Fruit fly (Drosophila melanogaster): ENCODE measurements around the gene dy.

Gene dy

dm6 chrX:11788187-11788870, 9.7 kb upstream of the dy start (continued):
- TF ChIP-seq eve (GFP tag; optimal IDR thresholded peaks at IDR 0.05) (peak in 1 of 2 experiments; percentile 71), Doc2 (GFP tag; IDR thresholded peaks at IDR 0.05) (0 out of 2 replicates have a peak, but pooled peaks have one; percentile 24), CG12299 (tag; optimal IDR thresholded peaks at IDR 0.05) (no peak), sqz (GFP tag; optimal IDR thresholded peaks at IDR 0.05) (no peak), CG10979 (tag; optimal IDR thresholded peaks at IDR 0.05) (peak; percentile 61), CG31441 (GFP tag; IDR thresholded peaks at IDR 0.05) (peak; percentile 78), CG8478 (optimal IDR thresholded peaks at IDR 0.05) (no peak), CG14667 (GFP tag; IDR thresholded peaks at IDR 0.05) (peak; percentile 64), seq (GFP tag; IDR thresholded peaks at IDR 0.05) (peak; percentile 63; the same call in 1 of the 2 replicates), Trl (optimal IDR thresholded peaks at IDR 0.05) (no peak), Trl (GFP tag; optimal IDR thresholded peaks at IDR 0.05) (peak; percentile 48), HLH54F (GFP tag; optimal IDR thresholded peaks at IDR 0.05) (peak; percentile 38), scrt (GFP tag; optimal IDR thresholded peaks at IDR 0.05) (peak; percentile 46), Aef1 (GFP tag; IDR thresholded peaks at IDR 0.05) (peak; percentile 77), Mrtf (GFP tag; IDR thresholded peaks at IDR 0.05) (0 out of 3 replicates have a peak, but pooled peaks have one; percentile 34), CG6254 (GFP tag; optimal IDR thresholded peaks at IDR 0.05) (peak; percentile 52), gcm (GFP tag; optimal IDR thresholded peaks at IDR 0.05) (peak; percentile 65), CG16815 (GFP tag; optimal IDR thresholded peaks at IDR 0.05) (peak; percentile 48), cg (GFP tag; optimal IDR thresholded peaks at IDR 0.05) (no peak), Nf-YC (tag; optimal IDR thresholded peaks at IDR 0.05) (no peak), CG7745 (tag; optimal IDR thresholded peaks at IDR 0.05) (no peak), CG5245 (GFP tag; optimal IDR thresholded peaks at IDR 0.05) (peak; percentile 56), CG1602 (GFP tag; optimal IDR thresholded peaks at IDR 0.05) (peak; percentile 52), CG11560 (tag; IDR thresholded peaks at IDR 0.05) (peak; percentile 22; the same call in 1 of the 3 replicates), bbx (GFP tag; IDR thresholded peaks at IDR 0.05; ENCODE audit: partially characterized antibody) (no peak), row (GFP tag; IDR thresholded peaks at IDR 0.05) (peak; percentile 84), CG15696 (tag; optimal IDR thresholded peaks at IDR 0.05) (peak; percentile 43), pnt (GFP tag; optimal IDR thresholded peaks at IDR 0.05) (peak; percentile 65), Stat92E (GFP tag; optimal IDR thresholded peaks at IDR 0.05) (no peak), rib (GFP tag; IDR thresholded peaks at IDR 0.05) (no peak), CG12769 (tag; optimal IDR thresholded peaks at IDR 0.05) (peak; percentile 60), E2f2 (GFP tag; IDR thresholded peaks at IDR 0.05) (peak; percentile 48; the same call in 1 of the 2 replicates), CG5180 (GFP tag; optimal IDR thresholded peaks at IDR 0.05) (peak; percentile 56), Rfx (GFP tag; IDR thresholded peaks at IDR 0.05) (peak; percentile 71), wor (GFP tag; IDR thresholded peaks at IDR 0.05) (peak; percentile 46; the same call in 1 of the 2 replicates), B-H1 (GFP tag; IDR thresholded peaks at IDR 0.05) (peak; percentile 42; the same call in 1 of the 3 replicates), vfl (GFP tag; optimal IDR thresholded peaks at IDR 0.05) (peak; percentile 28), gce (GFP tag; IDR thresholded peaks at IDR 0.05) (peak; percentile 66; the same call in 1 of the 3 replicates), CG11696 (GFP tag; IDR thresholded peaks at IDR 0.05) (0 out of 2 replicates have a peak, but pooled peaks have one; percentile 26), CG10654 (GFP tag; optimal IDR thresholded peaks at IDR 0.05) (peak; percentile 36), bsh (GFP tag; optimal IDR thresholded peaks at IDR 0.05) (peak; percentile 72), CG10959 (GFP tag; IDR thresholded peaks at IDR 0.05) (no peak), CG7556 (GFP tag; optimal IDR thresholded peaks at IDR 0.05) (peak; percentile 68), CG6175 (GFP tag; IDR thresholded peaks at IDR 0.05) (peak; percentile 38; the same call in 1 of the 3 replicates), CG9817 (tag; optimal IDR thresholded peaks at IDR 0.05) (peak; percentile 21), Elba2 (GFP tag; optimal IDR thresholded peaks at IDR 0.05) (no peak), NC2α (GFP tag; optimal IDR thresholded peaks at IDR 0.05) (peak; percentile 28), Doc3 (GFP tag; IDR thresholded peaks at IDR 0.05; ENCODE audit: partially characterized antibody) (no peak), CG17359 (tag; optimal IDR thresholded peaks at IDR 0.05) (peak; percentile 77), CG31388 (GFP tag; optimal IDR thresholded peaks at IDR 0.05) (peak; percentile 23)
